Fruit fly (Drosophila melanogaster): Measurements from ENCODE around the gene Spn77Bb.

Gene Spn77Bb

DNA sequence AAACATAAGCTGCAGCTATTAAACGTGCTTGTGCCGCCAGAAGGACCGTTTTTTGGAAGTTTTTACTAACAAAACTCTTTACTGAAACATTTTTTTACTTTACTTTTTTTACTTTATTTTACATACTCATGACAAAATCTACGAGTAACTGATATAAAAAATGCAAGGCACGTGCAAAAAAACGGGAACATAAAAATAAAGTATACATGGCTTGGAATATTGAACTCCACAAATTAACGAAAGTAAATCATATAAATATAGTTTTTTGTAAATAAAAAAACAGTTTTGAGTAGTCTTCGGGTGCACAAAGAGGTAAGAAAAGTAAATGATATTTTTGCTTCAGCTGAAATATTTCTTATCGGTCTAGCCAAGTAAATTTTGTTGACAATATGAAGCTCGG, at the start of gene Spn77Bb:
Gene Spn77Bb, plus strand, starts transcription at position 301 of the 400 bp plus-strand sequence.
- no peak for TF ChIP-seq hbn (GFP tag; IDR thresholded peaks at IDR 0.05; ENCODE audit: partially characterized antibody)
- TF ChIP-seq CG10462 (GFP tag; optimal IDR thresholded peaks at IDR 0.05): no peak
- TF ChIP-seq CG6683 (GFP tag; optimal IDR thresholded peaks at IDR 0.05): no peak
- no peak for TF ChIP-seq pnt (GFP tag; optimal IDR thresholded peaks at IDR 0.05)
- no peak for TF ChIP-seq bab2 (GFP tag; optimal IDR thresholded peaks at IDR 0.05)
- TF ChIP-seq Six4 (GFP tag; optimal IDR thresholded peaks at IDR 0.05): no peak
- no peak for TF ChIP-seq stc (GFP tag; IDR thresholded peaks at IDR 0.05)
- no peak for TF ChIP-seq sob (GFP tag; IDR thresholded peaks at IDR 0.05)
- no peak for TF ChIP-seq wor (GFP tag; IDR thresholded peaks at IDR 0.05)

dm6 chr3L:20275235-20275634, 45.5 kb upstream of the Spn77Bb start, which contains the start of gene CG17122:
Gene CG17122 (minus strand): TSS chr3L:20275335.
- no peak for TF ChIP-seq esg (GFP tag; conservative IDR thresholded peaks at IDR 0.05)

- TF ChIP-seq hb (GFP tag; IDR thresholded peaks at IDR 0.05; ENCODE audit: partially characterized antibody) (no peak), ATbp (GFP tag; optimal IDR thresholded peaks at IDR 0.05) (peak; percentile 77), Med (GFP tag) (no peak), sim (GFP tag; IDR thresholded peaks at IDR 0.05) (0 out of 2 replicates have a peak, but pooled peaks have one; percentile 51), CG6254 (GFP tag; optimal IDR thresholded peaks at IDR 0.05) (peak; percentile 2), wek (GFP tag; optimal IDR thresholded peaks at IDR 0.05) (no peak), odd (GFP tag; optimal IDR thresholded peaks at IDR 0.05) (no peak), cad (GFP tag; optimal IDR thresholded peaks at IDR 0.05) (no peak), CG43689 (GFP tag; IDR thresholded peaks at IDR 0.05) (no peak), ara (GFP tag; IDR thresholded peaks at IDR 0.05) (peak; percentile 22; the same call in 1 of the 2 replicates), CG17829 (tag; optimal IDR thresholded peaks at IDR 0.05) (no peak), trh (GFP tag; optimal IDR thresholded peaks at IDR 0.05) (no peak), chif (GFP tag; optimal IDR thresholded peaks at IDR 0.05) (peak in 1 of 2 experiments; percentile 9), CG6791 (GFP tag; IDR thresholded peaks at IDR 0.05; ENCODE audit: partially characterized antibody) (no peak), bigmax (GFP tag; optimal IDR thresholded peaks at IDR 0.05) (no peak), Mes4 (GFP tag; optimal IDR thresholded peaks at IDR 0.05) (no peak), lab (GFP tag; optimal IDR thresholded peaks at IDR 0.05) (peak; percentile 49), CG18599 (GFP tag; optimal IDR thresholded peaks at IDR 0.05) (peak; percentile 20), fd64A (GFP tag; optimal IDR thresholded peaks at IDR 0.05) (peak; percentile 25), Hand (GFP tag; optimal IDR thresholded peaks at IDR 0.05) (no peak), cas (GFP tag; IDR thresholded peaks at IDR 0.05) (no peak), h (optimal IDR thresholded peaks at IDR 0.05) (no peak), CG33557 (GFP tag; optimal IDR thresholded peaks at IDR 0.05) (no peak), CG11696 (GFP tag; IDR thresholded peaks at IDR 0.05) (0 out of 2 replicates have a peak, but pooled peaks have one; percentile 17), MTF-1 (GFP tag; optimal IDR thresholded peaks at IDR 0.05; ENCODE audit: borderline replicate concordance) (peak; percentile 10), hkb (optimal IDR thresholded peaks at IDR 0.05) (no peak), hkb (GFP tag; IDR thresholded peaks at IDR 0.05) (no peak), Doc3 (GFP tag; IDR thresholded peaks at IDR 0.05; ENCODE audit: partially characterized antibody) (no peak), CG9215 (GFP tag; IDR thresholded peaks at IDR 0.05) (no peak), CG6813 (GFP tag; optimal IDR thresholded peaks at IDR 0.05) (peak; percentile 18), twi (tag; optimal IDR thresholded peaks at IDR 0.05) (no peak), HHEX (GFP tag; optimal IDR thresholded peaks at IDR 0.05) (peak; percentile 35), B-H1 (GFP tag; IDR thresholded peaks at IDR 0.05) (no peak), Awh (GFP tag; IDR thresholded peaks at IDR 0.05) (0 out of 2 replicates have a peak, but pooled peaks have one; percentile 24), CG14965 (GFP tag; optimal IDR thresholded peaks at IDR 0.05; ENCODE audit: borderline replicate concordance) (no peak), nerfin-2 (GFP tag; IDR thresholded peaks at IDR 0.05; ENCODE audit: partially characterized antibody) (no peak), D (optimal IDR thresholded peaks at IDR 0.05) (no peak), D (GFP tag; optimal IDR thresholded peaks at IDR 0.05) (peak; percentile 4)
Observed at dm6 chr3L:20275886-20276285, 44.9 kb upstream of the Spn77Bb start.
